Worm (Caenorhabditis elegans): ENCODE measurements around the gene wdr-60.
A peak's percentile ranks its signal among the peaks of the same experiment; 100 is the strongest.

The wdr-60 gene

DNA sequence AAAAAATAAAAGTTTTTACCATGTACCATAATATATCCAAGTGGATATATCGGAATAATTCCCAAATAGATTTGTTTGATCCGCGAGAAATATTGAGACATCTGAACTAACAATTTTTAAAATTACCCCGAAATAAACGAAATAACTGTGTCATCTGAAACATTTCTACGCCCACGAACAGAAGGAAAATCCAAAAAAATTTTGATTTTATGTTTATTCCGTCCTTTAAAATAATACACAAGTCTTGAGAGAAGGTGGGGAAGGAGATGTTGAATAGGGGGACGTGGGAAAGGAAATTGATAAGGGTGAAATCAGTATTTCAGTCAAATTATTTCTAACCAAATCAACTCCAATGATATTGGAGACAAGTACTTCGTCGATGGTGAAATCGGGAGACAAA, 21.7 kb downstream of the wdr-60 start, which contains the start of gene R144.11:
Gene R144.11 (minus strand): TSS at position 101 of the 400 bp plus-strand sequence.
- TF ChIP-seq ama-1 (optimal IDR thresholded peaks at IDR 0.05) (no peak), zag-1 (tag; optimal IDR thresholded peaks at IDR 0.05) (no peak), nhr-76 (tag; optimal IDR thresholded peaks at IDR 0.05) (no peak), nhr-43 (tag; optimal IDR thresholded peaks at IDR 0.05; ENCODE audit: poor library complexity, severe bottlenecking) (no peak), nhr-12 (tag; optimal IDR thresholded peaks at IDR 0.05) (no peak), lsy-12 (tag; optimal IDR thresholded peaks at IDR 0.05) (no peak), nhr-11 (tag; optimal IDR thresholded peaks at IDR 0.05) (no peak), ceh-9 (tag; optimal IDR thresholded peaks at IDR 0.05) (no peak), ceh-16 (tag; optimal IDR thresholded peaks at IDR 0.05) (no peak), nhr-237 (tag; optimal IDR thresholded peaks at IDR 0.05) (no peak), jun-1 (tag; optimal IDR thresholded peaks at IDR 0.05) (no peak), snpc-4 (tag; optimal IDR thresholded peaks at IDR 0.05) (no peak), aly-2 (tag; optimal IDR thresholded peaks at IDR 0.05) (no peak), mdl-1 (tag; optimal IDR thresholded peaks at IDR 0.05) (no peak), nhr-28 (tag; optimal IDR thresholded peaks at IDR 0.05) (no peak)

DNA sequence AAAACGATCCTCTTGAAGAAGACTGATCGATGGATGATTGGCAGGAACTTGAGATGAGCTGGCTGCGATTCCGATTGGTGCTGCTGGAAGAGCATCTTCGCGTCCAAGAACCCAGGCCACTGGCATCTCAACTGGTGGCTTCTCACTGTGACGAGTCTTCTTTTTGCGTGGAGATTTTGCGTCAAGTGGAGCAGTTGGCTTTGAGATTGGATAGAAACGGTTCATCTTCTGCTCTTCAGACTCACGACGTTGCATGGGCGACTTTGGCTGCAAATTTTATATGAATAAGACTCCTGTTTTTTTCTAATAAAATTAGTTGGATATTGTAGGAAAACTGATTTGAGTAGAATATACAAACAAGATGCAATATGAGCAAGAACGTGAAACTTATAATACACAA, 23.7 kb downstream of the wdr-60 start:
- no peak for TF ChIP-seq zag-1 (tag; optimal IDR thresholded peaks at IDR 0.05)
- TF ChIP-seq nfya-1 (tag; optimal IDR thresholded peaks at IDR 0.05; ENCODE audit: insufficient read depth) = no peak
- TF ChIP-seq ceh-82 (tag; optimal IDR thresholded peaks at IDR 0.05) = no peak
- no peak for TF ChIP-seq elt-2 (tag; optimal IDR thresholded peaks at IDR 0.05)
- TF ChIP-seq pha-4 (tag; optimal IDR thresholded peaks at IDR 0.05) = no peak
- no peak for TF ChIP-seq nhr-76 (tag; optimal IDR thresholded peaks at IDR 0.05)
- TF ChIP-seq unc-62 (GFP tag; optimal IDR thresholded peaks at IDR 0.05) = no peak
- TF ChIP-seq ceh-9 (tag; optimal IDR thresholded peaks at IDR 0.05) = no peak

DNA sequence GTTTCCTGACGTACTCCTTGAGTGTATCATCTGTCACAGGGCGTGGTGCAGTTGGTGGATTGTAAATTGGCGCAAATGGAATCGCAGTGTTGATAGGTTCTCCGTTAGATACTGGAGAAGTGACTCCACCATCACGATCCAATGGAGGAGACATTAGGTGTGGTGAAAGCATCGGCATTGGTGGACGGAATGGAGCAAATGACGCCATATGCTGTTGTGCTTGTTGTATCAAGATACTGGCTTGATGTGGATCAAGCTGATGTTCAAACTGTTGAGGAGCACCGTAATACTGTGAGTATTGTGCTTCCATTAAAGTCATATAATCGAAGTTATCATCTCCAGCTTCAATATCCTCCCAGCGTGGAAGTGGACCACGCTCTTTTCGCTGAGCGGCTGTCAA, 25.5 kb downstream of the wdr-60 start:
- TF ChIP-seq skn-1 (tag; optimal IDR thresholded peaks at IDR 0.05) (no peak), fos-1 (tag; optimal IDR thresholded peaks at IDR 0.05) (no peak), pqm-1 (tag; optimal IDR thresholded peaks at IDR 0.05) (no peak), mml-1 (tag; optimal IDR thresholded peaks at IDR 0.05) (no peak), unc-62 (GFP tag; optimal IDR thresholded peaks at IDR 0.05) (no peak), nhr-25 (tag; optimal IDR thresholded peaks at IDR 0.05) (no peak), lin-15B (tag; optimal IDR thresholded peaks at IDR 0.05) (no peak), nhr-67 (tag; optimal IDR thresholded peaks at IDR 0.05) (no peak), aly-2 (tag; optimal IDR thresholded peaks at IDR 0.05) (no peak), nfya-1 (tag; optimal IDR thresholded peaks at IDR 0.05; ENCODE audit: insufficient read depth) (no peak), ceh-16 (tag; optimal IDR thresholded peaks at IDR 0.05) (no peak), daf-12 (tag; optimal IDR thresholded peaks at IDR 0.05) (no peak), hmg-11 (tag; optimal IDR thresholded peaks at IDR 0.05) (no peak), nhr-11 (tag; optimal IDR thresholded peaks at IDR 0.05) (no peak), jun-1 (tag; optimal IDR thresholded peaks at IDR 0.05) (no peak), nhr-77 (tag; optimal IDR thresholded peaks at IDR 0.05) (no peak), ztf-4 (tag; optimal IDR thresholded peaks at IDR 0.05) (no peak), lin-39 (tag; optimal IDR thresholded peaks at IDR 0.05) (no peak), elt-1 (tag; optimal IDR thresholded peaks at IDR 0.05) (no peak), egl-5 (tag; optimal IDR thresholded peaks at IDR 0.05) (no peak)

DNA sequence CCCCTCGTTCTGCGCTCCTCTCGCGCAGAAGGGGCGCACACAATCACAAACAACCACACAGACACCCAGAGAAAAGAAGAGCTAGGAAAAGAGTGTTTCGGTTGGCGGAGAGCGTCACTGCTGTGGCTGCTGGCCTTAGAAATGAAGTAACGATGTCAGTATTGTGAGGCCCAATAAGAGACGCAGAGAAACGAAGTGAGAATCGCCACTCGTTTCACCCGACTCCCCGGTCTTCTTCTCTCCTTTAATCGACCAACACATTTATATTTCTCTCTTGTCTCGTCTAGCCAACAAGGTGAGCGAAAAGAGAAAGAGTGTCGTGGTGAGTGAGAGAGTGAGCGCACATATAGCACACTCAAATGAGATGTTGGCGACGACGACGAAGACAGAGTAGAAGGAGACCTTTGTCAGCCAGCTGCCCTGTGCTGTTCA, 26.9 kb downstream of the wdr-60 start:
- no peak for TF ChIP-seq ceh-82 (tag; optimal IDR thresholded peaks at IDR 0.05)
- no peak for TF ChIP-seq unc-39 (tag; optimal IDR thresholded peaks at IDR 0.05)
- peak; percentile 93 for TF ChIP-seq hmg-11 (tag; optimal IDR thresholded peaks at IDR 0.05)
- TF ChIP-seq R02D3.7 (tag; optimal IDR thresholded peaks at IDR 0.05) = peak; percentile 55
- peak; percentile 64 for TF ChIP-seq egl-27 (tag; optimal IDR thresholded peaks at IDR 0.05)
- TF ChIP-seq egl-5 (tag; optimal IDR thresholded peaks at IDR 0.05) = peak; percentile 26
- TF ChIP-seq ztf-4 (tag; optimal IDR thresholded peaks at IDR 0.05) = peak; percentile 66
- TF ChIP-seq mdl-1 (tag; optimal IDR thresholded peaks at IDR 0.05) = peak; percentile 41
- TF ChIP-seq fkh-2 (tag; optimal IDR thresholded peaks at IDR 0.05) = no peak
- peak; percentile 91 for TF ChIP-seq nhr-25 (tag; optimal IDR thresholded peaks at IDR 0.05)
- TF ChIP-seq snpc-4 (tag; optimal IDR thresholded peaks at IDR 0.05) = peak; percentile 74
- TF ChIP-seq ama-1 (optimal IDR thresholded peaks at IDR 0.05) = peak; percentile 44
- peak; percentile 87 for TF ChIP-seq pha-4 (tag; optimal IDR thresholded peaks at IDR 0.05)
- no peak for TF ChIP-seq mml-1 (tag; optimal IDR thresholded peaks at IDR 0.05)
- TF ChIP-seq nfya-1 (tag; optimal IDR thresholded peaks at IDR 0.05; ENCODE audit: insufficient read depth) = peak; percentile 91
- peak; percentile 51 for TF ChIP-seq unc-62 (GFP tag; optimal IDR thresholded peaks at IDR 0.05)
- peak; percentile 66 for TF ChIP-seq elt-2 (tag; optimal IDR thresholded peaks at IDR 0.05)
- TF ChIP-seq fkh-10 (GFP tag; optimal IDR thresholded peaks at IDR 0.05) = peak; percentile 12
- TF ChIP-seq jun-1 (tag; optimal IDR thresholded peaks at IDR 0.05) = peak; percentile 90
- peak; percentile 15 for TF ChIP-seq fos-1 (tag; optimal IDR thresholded peaks at IDR 0.05)
- no peak for TF ChIP-seq nhr-77 (tag; optimal IDR thresholded peaks at IDR 0.05)
- TF ChIP-seq nhr-23 (tag; optimal IDR thresholded peaks at IDR 0.05) = peak; percentile 83
- TF ChIP-seq lsy-12 (tag; optimal IDR thresholded peaks at IDR 0.05) = peak; percentile 76
- peak; percentile 75 for TF ChIP-seq ceh-28 (tag; optimal IDR thresholded peaks at IDR 0.05)
- peak; percentile 95 for TF ChIP-seq lin-39 (tag; optimal IDR thresholded peaks at IDR 0.05)
- TF ChIP-seq eor-1 (tag; optimal IDR thresholded peaks at IDR 0.05) = no peak
- TF ChIP-seq pqm-1 (tag; optimal IDR thresholded peaks at IDR 0.05) = peak; percentile 38
- TF ChIP-seq ceh-16 (tag; optimal IDR thresholded peaks at IDR 0.05) = peak; percentile 12
- TF ChIP-seq lin-15B (tag; optimal IDR thresholded peaks at IDR 0.05) = peak; percentile 73
- no peak for TF ChIP-seq aly-2 (tag; optimal IDR thresholded peaks at IDR 0.05)
- TF ChIP-seq elt-1 (tag; optimal IDR thresholded peaks at IDR 0.05) = peak; percentile 63
- peak; percentile 89 for TF ChIP-seq nhr-11 (tag; optimal IDR thresholded peaks at IDR 0.05)
- peak; percentile 76 for TF ChIP-seq tbx-2 (tag; optimal IDR thresholded peaks at IDR 0.05)
- TF ChIP-seq daf-12 (tag; optimal IDR thresholded peaks at IDR 0.05) = no peak
- TF ChIP-seq skn-1 (tag; optimal IDR thresholded peaks at IDR 0.05) = peak; percentile 38

All from whole organism, L3 larva.